Fruit fly (Drosophila melanogaster): ENCODE results near the gene CG4293.

Gene CG4293

DNA sequence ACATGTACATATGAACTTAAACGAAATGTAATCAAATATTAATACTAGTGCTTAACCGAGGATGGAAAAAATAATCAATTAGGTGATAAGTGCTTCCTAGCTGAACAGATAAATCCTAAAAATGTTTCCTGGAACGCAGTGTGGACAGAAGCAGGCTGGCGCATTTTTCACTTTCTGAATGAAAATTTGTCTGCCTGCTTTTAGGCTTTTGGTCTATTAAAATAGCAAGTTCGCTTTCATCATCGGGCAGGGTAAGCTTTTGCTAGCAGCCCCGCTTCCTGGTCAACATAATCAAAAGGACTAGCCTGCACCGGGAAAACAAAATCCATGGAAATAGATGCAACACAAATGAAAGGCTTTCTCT lies 35.9 kb downstream of the CG4293 start:
- no peak for TF ChIP-seq cyc (GFP tag; optimal IDR thresholded peaks at IDR 0.05)
- TF ChIP-seq CG10669 (GFP tag; optimal IDR thresholded peaks at IDR 0.05), result peak; percentile 24

DNA sequence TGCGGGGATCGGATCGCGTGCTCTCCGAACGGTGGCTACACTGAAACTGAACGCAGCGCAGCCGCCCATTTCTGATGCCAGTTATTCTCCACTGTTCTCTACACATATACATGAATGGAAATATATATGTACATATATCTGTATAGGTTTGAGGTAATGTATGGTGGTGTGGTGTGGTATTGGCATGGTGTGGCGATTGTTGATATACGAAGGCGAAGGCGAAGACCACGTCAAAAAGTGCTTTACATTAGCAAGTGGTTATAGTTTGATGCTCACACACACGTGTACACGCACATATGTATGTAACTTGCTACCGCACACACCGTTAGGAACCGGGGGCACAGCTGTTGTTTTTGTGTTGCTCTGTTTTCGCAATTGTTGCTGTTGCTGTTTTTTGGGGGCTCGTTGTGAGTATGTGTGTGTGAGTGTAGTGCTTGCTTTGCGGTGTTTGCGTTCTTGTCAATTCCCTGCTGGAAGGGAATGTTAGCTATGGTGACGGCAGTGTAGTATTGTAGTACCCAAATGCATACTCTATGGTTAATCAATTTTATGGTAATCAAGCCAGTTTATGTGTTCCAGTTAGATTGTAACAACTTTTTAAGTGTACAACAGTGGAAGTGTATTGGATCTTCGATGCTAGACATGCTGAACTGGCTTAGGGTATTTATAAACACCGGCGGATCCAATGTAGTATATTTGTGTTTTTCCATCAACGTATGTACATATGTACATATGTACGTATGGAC lies 36.5 kb downstream of the CG4293 start, which contains the start of gene CG17896:
Gene CG17896, minus strand, starts transcription at position 51 of the 746 bp plus-strand sequence.
- peak; percentile 96 for TF ChIP-seq CG11762 (GFP tag; optimal IDR thresholded peaks at IDR 0.05; ENCODE audit: insufficient read depth)
- peak; percentile 96 for TF ChIP-seq Ets96B (tag; optimal IDR thresholded peaks at IDR 0.05)
- TF ChIP-seq spab (GFP tag; optimal IDR thresholded peaks at IDR 0.05), result peak; percentile 94
- TF ChIP-seq CG9139 (GFP tag; optimal IDR thresholded peaks at IDR 0.05), result peak; percentile 92
- TF ChIP-seq vri (GFP tag; optimal IDR thresholded peaks at IDR 0.05), result peak; percentile 97
- TF ChIP-seq Gug (GFP tag; IDR thresholded peaks at IDR 0.05), result peak; percentile 99
- peak; percentile 98 for TF ChIP-seq svp (GFP tag)
- peak; percentile 98 for TF ChIP-seq Lpt (GFP tag; optimal IDR thresholded peaks at IDR 0.05)
- peak; percentile 97 for TF ChIP-seq CG3032 (tag; optimal IDR thresholded peaks at IDR 0.05)
- TF ChIP-seq Eip78C (GFP tag), result peak; percentile 99
- peak; percentile 99 for TF ChIP-seq CG15336 (GFP tag; IDR thresholded peaks at IDR 0.05)
- TF ChIP-seq esn (GFP tag; optimal IDR thresholded peaks at IDR 0.05), result peak; percentile 99
- TF ChIP-seq acj6 (GFP tag; optimal IDR thresholded peaks at IDR 0.05), result peak; percentile 99
- peak; percentile 93 to 96 for TF ChIP-seq ss (GFP tag; optimal IDR thresholded peaks at IDR 0.05)
- TF ChIP-seq CG10631 (GFP tag; optimal IDR thresholded peaks at IDR 0.05), result peak; percentile 99
- peak; percentile 97 for TF ChIP-seq CG6276 (GFP tag; optimal IDR thresholded peaks at IDR 0.05)
- peak; percentile 89 for TF ChIP-seq Blimp-1 (GFP tag; optimal IDR thresholded peaks at IDR 0.05)
- peak; percentile 98 for TF ChIP-seq OdsH (GFP tag; optimal IDR thresholded peaks at IDR 0.05)
- TF ChIP-seq CG11902 (GFP tag; optimal IDR thresholded peaks at IDR 0.05), result peak; percentile 97
- TF ChIP-seq Sox14 (GFP tag; optimal IDR thresholded peaks at IDR 0.05), result peak; percentile 99
- peak; percentile 97 to 98 for TF ChIP-seq salr (GFP tag; optimal IDR thresholded peaks at IDR 0.05)
- peak; percentile 97 for TF ChIP-seq CG11294 (GFP tag; IDR thresholded peaks at IDR 0.05)
- TF ChIP-seq CG8632 (GFP tag; optimal IDR thresholded peaks at IDR 0.05), result peak; percentile 95
- TF ChIP-seq Sox102F (GFP tag; optimal IDR thresholded peaks at IDR 0.05), result peak; percentile 98
- peak; percentile 98 for TF ChIP-seq eg (GFP tag; IDR thresholded peaks at IDR 0.05)
- peak; percentile 93 for TF ChIP-seq CG6854 (GFP tag; optimal IDR thresholded peaks at IDR 0.05)
- TF ChIP-seq CG1621 (tag; optimal IDR thresholded peaks at IDR 0.05), result peak; percentile 98
- peak; percentile 98 for TF ChIP-seq Smox (GFP tag; optimal IDR thresholded peaks at IDR 0.05)
- TF ChIP-seq fkh (GFP tag; optimal IDR thresholded peaks at IDR 0.05), result peak; percentile 99
- TF ChIP-seq CG4318 (GFP tag; optimal IDR thresholded peaks at IDR 0.05), result peak; percentile 97
- peak; percentile 98 for TF ChIP-seq CG8119 (GFP tag; IDR thresholded peaks at IDR 0.05)
- TF ChIP-seq fd59A (GFP tag; optimal IDR thresholded peaks at IDR 0.05), result peak; percentile 96
- TF ChIP-seq CG6163 (GFP tag; IDR thresholded peaks at IDR 0.05), result peak; percentile 99
- TF ChIP-seq Hr39 (GFP tag; optimal IDR thresholded peaks at IDR 0.05), result peak; percentile 99
- TF ChIP-seq CG34406 (GFP tag; optimal IDR thresholded peaks at IDR 0.05), result peak; percentile 96
- peak; percentile 99 for TF ChIP-seq CG7368 (GFP tag; optimal IDR thresholded peaks at IDR 0.05)
- TF ChIP-seq net (GFP tag; optimal IDR thresholded peaks at IDR 0.05), result peak; percentile 98
- TF ChIP-seq Sox15 (GFP tag; optimal IDR thresholded peaks at IDR 0.05), result peak; percentile 96
- TF ChIP-seq Met (GFP tag; optimal IDR thresholded peaks at IDR 0.05), result peak; percentile 98
- TF ChIP-seq dsx (GFP tag; optimal IDR thresholded peaks at IDR 0.05; ENCODE audit: poor library complexity, severe bottlenecking), result peak; percentile 96
- TF ChIP-seq CG8319 (GFP tag; optimal IDR thresholded peaks at IDR 0.05), result peak; percentile 95
- peak; percentile 47 for TF ChIP-seq Hr38 (GFP tag; optimal IDR thresholded peaks at IDR 0.05)
- TF ChIP-seq Eip75B (GFP tag; optimal IDR thresholded peaks at IDR 0.05), result peak; percentile 98
- peak; percentile 98 for TF ChIP-seq Ets21C (GFP tag; optimal IDR thresholded peaks at IDR 0.05)
- peak; percentile 99 for TF ChIP-seq pdm3 (GFP tag; optimal IDR thresholded peaks at IDR 0.05)
- peak; percentile 98 for TF ChIP-seq CG32006 (GFP tag; optimal IDR thresholded peaks at IDR 0.05)
- peak; percentile 98 for TF ChIP-seq topi (GFP tag; optimal IDR thresholded peaks at IDR 0.05)

All from whole organism, prepupa.